Worm (Caenorhabditis elegans) whole organism, L4 larva: ENCODE measurements around the gene Y38H6C.24.
A peak's percentile ranks its signal among the peaks of the same experiment; 100 is the strongest.

Source experiments
- D1046.2 ChIP-seq: fragments of 200-800 bp; sonication (Bioruptor generic); IDR thresholded peaks from 2 replicates; pipeline ENCODE4 v1.3.6; 2022; ENCODE audit warnings: missing genetic modification characterization, missing compliant biosample characterization
- F26F4.8 ChIP-seq: fragments of 200-800 bp; sonication (Bioruptor generic); conservative IDR thresholded peaks from 2 replicates; pipeline ENCODE4 v1.3.6; 2022; ENCODE audit warnings: missing genetic modification characterization, missing compliant biosample characterization
- F37D6.2 ChIP-seq: sonication (generic microtip); optimal IDR thresholded peaks from 2 replicates; lab custom pipeline; 2016; ENCODE audit warnings: mild to moderate bottlenecking, missing genetic modification characterization, missing compliant biosample characterization
- F49E8.2 ChIP-seq: sonication (generic microtip); optimal IDR thresholded peaks from 2 replicates; lab custom pipeline; 2016; ENCODE audit warnings: missing compliant biosample characterization, mild to moderate bottlenecking, missing genetic modification characterization, borderline replicate concordance
- Y48G9A.11 ChIP-seq: fragments of 200-800 bp; sonication (Bioruptor generic); IDR thresholded peaks from 2 replicates; pipeline ENCODE4 v1.3.6; 2022; ENCODE audit warnings: missing genetic modification reagents, missing genetic modification characterization, missing compliant biosample characterization
- Y5F2A.4 ChIP-seq: fragments of 200-800 bp; sonication (Bioruptor generic); optimal IDR thresholded peaks from 2 replicates; lab custom pipeline; 2018; ENCODE audit warnings: mild to moderate bottlenecking, missing genetic modification characterization, missing compliant biosample characterization
- ceh-28 ChIP-seq: fragments of 150-350 bp; optimal IDR thresholded peaks from 2 replicates; lab custom pipeline; 2014; ENCODE audit warnings: missing biosample characterization, missing genetic modification reagents, missing genetic modification characterization
- ceh-44 ChIP-seq: fragments of 200-800 bp; sonication (Bioruptor generic); IDR thresholded peaks from 2 replicates; pipeline ENCODE4 v1.3.6; 2022; ENCODE audit warnings: missing genetic modification reagents, missing genetic modification characterization, missing compliant biosample characterization
- ceh-62 ChIP-seq: sonication (generic microtip); optimal IDR thresholded peaks from 2 replicates; lab custom pipeline; 2017; ENCODE audit warnings: missing biosample characterization, missing genetic modification characterization
- ceh-82 ChIP-seq: sonication (generic microtip); optimal IDR thresholded peaks from 2 replicates; lab custom pipeline; 2017; ENCODE audit warnings: missing biosample characterization, missing genetic modification characterization
- cey-2 ChIP-seq: sonication (generic microtip); optimal IDR thresholded peaks from 3 replicates; lab custom pipeline; 2017; ENCODE audit warnings: missing genetic modification characterization, mild to moderate bottlenecking, missing compliant biosample characterization, antibody characterized with exemption, borderline replicate concordance; ENCODE audit not compliant: insufficient read depth
- daf-16 ChIP-seq, 3 experiments: sonication (generic microtip); optimal IDR thresholded peaks; 2 replicates each; lab custom pipeline; 2016 to 2017; ENCODE audit warnings: missing genetic modification characterization in 3 of 3, missing genetic modification reagents in 3 of 3, mild to moderate bottlenecking in 2 of 3, missing compliant biosample characterization in 2 of 3, missing biosample characterization in 1 of 3, moderate library complexity in 1 of 3
- daf-19 ChIP-seq: fragments of 200-800 bp; sonication (Bioruptor generic); conservative IDR thresholded peaks from 2 replicates; pipeline ENCODE4 v1.3.6; 2022; ENCODE audit warnings: missing genetic modification characterization, missing compliant biosample characterization
- dmd-9 ChIP-seq: fragments of 200-800 bp; sonication (Bioruptor generic); IDR thresholded peaks from 2 replicates; pipeline ENCODE4 v1.3.6; 2022; ENCODE audit warnings: missing genetic modification reagents, missing genetic modification characterization, missing compliant biosample characterization
- duxl-1 ChIP-seq: sonication (generic microtip); optimal IDR thresholded peaks from 2 replicates; lab custom pipeline; 2016; ENCODE audit warnings: mild to moderate bottlenecking, missing genetic modification characterization, moderate library complexity, missing compliant biosample characterization; ENCODE audit not compliant: poor library complexity
- dve-1 ChIP-seq: sonication (generic microtip); optimal IDR thresholded peaks from 2 replicates; lab custom pipeline; 2017; ENCODE audit warnings: antibody characterized with exemption, mild to moderate bottlenecking, missing genetic modification characterization, missing compliant biosample characterization; ENCODE audit not compliant: insufficient read depth
- fkh-10 ChIP-seq: fragments of 150-350 bp; optimal IDR thresholded peaks from 2 replicates; lab custom pipeline; 2014; ENCODE audit warnings: missing biosample characterization, missing genetic modification reagents, missing genetic modification characterization
- hif-1 ChIP-seq, 2 experiments: sonication (generic microtip); optimal IDR thresholded peaks; 2 replicates each; lab custom pipeline; 2016 to 2017; ENCODE audit warnings: missing compliant biosample characterization in 2 of 2, missing genetic modification characterization in 2 of 2, missing genetic modification reagents in 2 of 2, missing genotype in 2 of 2, mild to moderate bottlenecking in 1 of 2
- hlh-11 ChIP-seq: fragments of 200-800 bp; sonication (Bioruptor generic); optimal IDR thresholded peaks from 2 replicates; lab custom pipeline; 2018; ENCODE audit warnings: mild to moderate bottlenecking, missing genetic modification characterization, missing compliant biosample characterization
- hlh-30 ChIP-seq: sonication (generic microtip); optimal IDR thresholded peaks from 2 replicates; lab custom pipeline; 2017; ENCODE audit warnings: antibody characterized with exemption, mild to moderate bottlenecking, missing genetic modification characterization, missing compliant biosample characterization; ENCODE audit not compliant: insufficient read depth
- lin-15B ChIP-seq: fragments of 150-350 bp; sonication (generic microtip); optimal IDR thresholded peaks from 3 replicates; lab custom pipeline; 2014; ENCODE audit warnings: missing biosample characterization, missing genetic modification characterization
- lir-3 ChIP-seq: sonication (generic microtip); optimal IDR thresholded peaks from 2 replicates; lab custom pipeline; 2016; ENCODE audit warnings: mild to moderate bottlenecking, missing genetic modification characterization, missing compliant biosample characterization
- mes-2 ChIP-seq: sonication (generic microtip); optimal IDR thresholded peaks from 2 replicates; lab custom pipeline; 2016; ENCODE audit warnings: missing genotype, mild to moderate bottlenecking, missing genetic modification characterization, missing compliant biosample characterization; ENCODE audit not compliant: poor library complexity, severe bottlenecking
- mxl-3 ChIP-seq: fragments of 200-800 bp; sonication (Bioruptor generic); optimal IDR thresholded peaks from 2 replicates; lab custom pipeline; 2018; ENCODE audit warnings: mild to moderate bottlenecking, missing genetic modification characterization, missing compliant biosample characterization
- nhr-102 ChIP-seq: sonication (generic microtip); optimal IDR thresholded peaks from 2 replicates; lab custom pipeline; 2016; ENCODE audit warnings: mild to moderate bottlenecking, missing genetic modification characterization, moderate library complexity, missing compliant biosample characterization
- nhr-41 ChIP-seq: fragments of 200-800 bp; sonication (Bioruptor generic); IDR thresholded peaks from 2 replicates; pipeline ENCODE4 v1.3.6; 2022; ENCODE audit warnings: missing genetic modification reagents, missing genetic modification characterization, missing compliant biosample characterization
- nhr-6 ChIP-seq: fragments of 150-350 bp; optimal IDR thresholded peaks from 2 replicates; lab custom pipeline; 2014; ENCODE audit warnings: missing biosample characterization, missing genetic modification characterization
- pha-4 ChIP-seq, 2 experiments: fragments of 150-350 bp in 1 of 2; fragments of 200-800 bp in 1 of 2; sonication (Bioruptor generic) in 1 of 2; IDR thresholded peaks in 1 of 2; optimal IDR thresholded peaks in 1 of 2; 2 replicates each; pipeline versions ENCODE4 v1.3.6 to Lab custom; 2014 to 2022; ENCODE audit warnings: missing genetic modification characterization in 2 of 2, missing genetic modification reagents in 2 of 2, missing biosample characterization in 1 of 2, missing compliant biosample characterization in 1 of 2
- rbr-2 ChIP-seq: sonication (generic microtip); optimal IDR thresholded peaks from 2 replicates; lab custom pipeline; 2016; ENCODE audit warnings: missing genotype, missing genetic modification characterization, missing compliant biosample characterization
- saeg-2 ChIP-seq: fragments of 200-800 bp; sonication (Bioruptor generic); IDR thresholded peaks from 2 replicates; pipeline ENCODE4 v1.3.6; 2022; ENCODE audit warnings: missing genetic modification reagents, missing genetic modification characterization, missing compliant biosample characterization
- skn-1 ChIP-seq: fragments of 150-350 bp; optimal IDR thresholded peaks from 2 replicates; lab custom pipeline; 2014; ENCODE audit warnings: missing biosample characterization, missing genetic modification characterization
- tag-97 ChIP-seq: fragments of 200-800 bp; sonication (Bioruptor generic); IDR thresholded peaks from 2 replicates; pipeline ENCODE4 v1.3.6; 2022; ENCODE audit warnings: missing genetic modification characterization, missing compliant biosample characterization
- zfp-2 ChIP-seq: sonication (generic microtip); optimal IDR thresholded peaks from 2 replicates; lab custom pipeline; 2016; ENCODE audit warnings: mild to moderate bottlenecking, missing genetic modification characterization, missing compliant biosample characterization
- zip-11 ChIP-seq: fragments of 200-800 bp; sonication (Bioruptor generic); IDR thresholded peaks from 2 replicates; pipeline ENCODE4 v1.3.6; 2022; ENCODE audit warnings: missing genetic modification characterization, missing compliant biosample characterization

The Y38H6C.24 gene

DNA sequence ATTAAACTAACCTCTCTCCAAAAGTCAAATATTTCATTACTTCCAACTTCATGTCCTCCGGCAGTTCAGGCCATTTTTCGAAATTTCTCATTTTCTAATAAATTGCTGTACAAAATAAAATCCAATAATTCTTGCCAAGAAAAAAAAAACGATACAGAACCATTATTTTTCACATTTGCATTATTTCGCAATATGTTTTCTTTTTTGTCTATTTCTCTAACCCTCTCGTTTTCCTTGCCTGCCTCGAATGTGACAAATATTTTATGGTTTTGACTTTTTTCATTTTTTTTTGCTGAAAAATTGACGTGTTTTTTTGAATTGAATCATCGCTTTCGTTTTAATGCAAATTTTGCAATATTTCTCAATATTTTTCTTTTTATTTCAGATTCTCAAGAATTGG lies 4.0 kb upstream of the Y38H6C.24 start, which contains the start of the genes Y38H6C.9 and fbxa-150:
TSS of gene Y38H6C.9 (minus strand) at position 52 of the 400 bp plus-strand sequence.
TSS of gene fbxa-150 (plus strand) at position 380 of the 400 bp plus-strand sequence.
- TF ChIP-seq fkh-10 (GFP tag; lab: Kevin White, UChicago) (peak; percentile 26), daf-16 (GFP tag; optimal IDR thresholded peaks at IDR 0.05; lab: Kevin White, UChicago) (no peak), daf-16 (tag; optimal IDR thresholded peaks at IDR 0.05; lab: Kevin White, UChicago) (peak; percentile 34), nhr-102 (tag; lab: Kevin White, UChicago) (no peak)

DNA sequence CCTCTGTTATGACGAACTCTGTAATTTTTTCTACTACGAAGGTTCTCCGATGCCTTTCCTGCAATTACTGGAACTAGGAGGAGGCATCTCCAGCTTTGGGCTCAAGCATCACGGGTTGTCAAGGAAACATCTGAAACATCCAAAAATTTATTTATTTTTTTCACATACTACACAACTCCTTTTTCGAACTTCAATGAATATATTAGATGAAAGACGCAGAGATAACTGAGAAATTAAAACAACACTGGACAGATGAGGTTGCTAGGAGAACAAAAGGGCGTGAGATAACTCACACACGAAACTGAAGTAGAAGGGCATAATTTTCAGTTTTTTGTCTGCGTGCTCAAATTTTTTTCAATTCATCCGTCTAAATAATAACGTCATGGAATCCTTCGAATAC lies 1.3 kb downstream of the Y38H6C.24 start, which contains the start of gene Y38H6C.13:
TSS of gene Y38H6C.13 (plus strand) at position 301 of the 400 bp plus-strand sequence.
- no peak for TF ChIP-seq zfp-2 (tag; lab: Kevin White, UChicago)
- no peak for TF ChIP-seq zip-11 (GFP tag; lab: Robert Waterston, UW)
- TF ChIP-seq skn-1 (tag; lab: Kevin White, UChicago), result no peak
- TF ChIP-seq ceh-28 (tag; lab: Kevin White, UChicago), result no peak
- no peak for TF ChIP-seq saeg-2
- no peak for TF ChIP-seq rbr-2 (tag; lab: Kevin White, UChicago)
- TF ChIP-seq D1046.2 (GFP tag; lab: Robert Waterston, UW), result no peak
- no peak for TF ChIP-seq ceh-44 (GFP tag; lab: Robert Waterston, UW)
- no peak for TF ChIP-seq pha-4 (GFP tag; IDR thresholded peaks at IDR 0.05; lab: Robert Waterston, UW)
- TF ChIP-seq pha-4 (tag; optimal IDR thresholded peaks at IDR 0.05; lab: Kevin White, UChicago), result no peak
- TF ChIP-seq hif-1 (tag; optimal IDR thresholded peaks at IDR 0.05; lab: Kevin White, UChicago), result no peak
- no peak for TF ChIP-seq tag-97 (GFP tag; lab: Robert Waterston, UW)
- no peak for TF ChIP-seq duxl-1
- no peak for TF ChIP-seq lin-15B (tag; lab: Kevin White, UChicago)
- TF ChIP-seq mes-2 (tag; lab: Kevin White, UChicago), result no peak
- no peak for TF ChIP-seq Y48G9A.11 (GFP tag; lab: Robert Waterston, UW)
- TF ChIP-seq nhr-6 (tag; lab: Kevin White, UChicago), result no peak
- TF ChIP-seq nhr-41 (GFP tag; lab: Robert Waterston, UW), result no peak

DNA sequence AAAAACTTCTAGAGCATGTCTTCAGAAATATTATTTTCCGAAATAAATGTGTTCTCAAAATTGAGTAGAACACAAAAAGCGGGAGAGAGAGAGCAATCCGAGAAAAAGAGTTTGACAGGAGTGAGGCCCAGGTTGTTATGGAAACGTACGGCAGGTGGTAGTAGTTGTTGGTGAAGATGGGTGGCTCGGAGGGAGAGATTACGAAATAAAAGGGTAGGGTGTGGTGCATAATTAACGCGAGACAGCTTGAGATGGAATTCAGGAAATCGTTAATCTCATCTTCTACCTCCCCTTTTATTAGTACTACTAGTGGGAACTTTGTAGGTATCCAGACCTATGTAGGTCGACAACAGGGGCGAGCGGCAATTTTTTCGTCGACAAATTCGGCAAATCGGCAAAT lies 7.8 kb downstream of the Y38H6C.24 start, which contains the start of gene famh-161:
TSS of gene famh-161 (minus strand) at position 101 of the 400 bp plus-strand sequence.
- TF ChIP-seq ceh-28 (tag; lab: Kevin White, UChicago), result no peak

DNA sequence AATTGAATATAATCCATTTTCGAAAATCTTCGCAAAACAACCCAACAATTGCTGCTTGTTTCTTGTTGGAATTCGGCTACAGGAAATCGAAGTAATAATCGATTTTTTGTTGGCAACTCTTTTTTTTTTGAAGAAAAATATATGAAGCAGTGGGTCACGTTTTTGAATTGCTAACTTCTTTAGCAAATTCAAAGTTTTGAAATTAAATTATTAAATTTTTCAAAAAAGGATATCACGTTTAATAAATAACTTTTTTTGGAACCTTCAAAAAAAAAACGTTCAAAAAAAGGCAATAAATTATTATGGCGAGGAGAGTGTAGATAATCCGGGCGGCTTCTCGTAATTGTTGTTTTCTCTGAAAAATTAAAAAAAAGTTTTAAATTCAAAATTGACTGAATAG lies 10.0 kb downstream of the Y38H6C.24 start, which contains the start of gene Y38H6C.15:
TSS of gene Y38H6C.15 (minus strand) at position 101 of the 400 bp plus-strand sequence.
- TF ChIP-seq Y5F2A.4 (GFP tag; lab: Kevin White, UChicago), result no peak
- no peak for TF ChIP-seq mxl-3
- TF ChIP-seq ceh-82 (tag; lab: Kevin White, UChicago), result no peak
- TF ChIP-seq F26F4.8 (GFP tag; lab: Robert Waterston, UW), result no peak
- TF ChIP-seq daf-19, result no peak
- no peak for TF ChIP-seq hlh-11 (tag; lab: Kevin White, UChicago)
- no peak for TF ChIP-seq nhr-6 (tag; lab: Kevin White, UChicago)
- TF ChIP-seq lir-3, result no peak
- TF ChIP-seq F37D6.2 (tag; lab: Kevin White, UChicago), result no peak
- TF ChIP-seq cey-2 (tag; lab: Kevin White, UChicago), result no peak
- no peak for TF ChIP-seq Y48G9A.11 (GFP tag; lab: Robert Waterston, UW)
- TF ChIP-seq hlh-30, result no peak
- no peak for TF ChIP-seq dmd-9 (GFP tag; lab: Robert Waterston, UW)
- TF ChIP-seq F49E8.2 (tag; lab: Kevin White, UChicago), result no peak
- TF ChIP-seq ceh-62 (tag; lab: Kevin White, UChicago), result no peak
- no peak for TF ChIP-seq dve-1 (tag; lab: Kevin White, UChicago)
